Fruit fly (Drosophila melanogaster): ENCODE results near the gene Use1.

DNA sequence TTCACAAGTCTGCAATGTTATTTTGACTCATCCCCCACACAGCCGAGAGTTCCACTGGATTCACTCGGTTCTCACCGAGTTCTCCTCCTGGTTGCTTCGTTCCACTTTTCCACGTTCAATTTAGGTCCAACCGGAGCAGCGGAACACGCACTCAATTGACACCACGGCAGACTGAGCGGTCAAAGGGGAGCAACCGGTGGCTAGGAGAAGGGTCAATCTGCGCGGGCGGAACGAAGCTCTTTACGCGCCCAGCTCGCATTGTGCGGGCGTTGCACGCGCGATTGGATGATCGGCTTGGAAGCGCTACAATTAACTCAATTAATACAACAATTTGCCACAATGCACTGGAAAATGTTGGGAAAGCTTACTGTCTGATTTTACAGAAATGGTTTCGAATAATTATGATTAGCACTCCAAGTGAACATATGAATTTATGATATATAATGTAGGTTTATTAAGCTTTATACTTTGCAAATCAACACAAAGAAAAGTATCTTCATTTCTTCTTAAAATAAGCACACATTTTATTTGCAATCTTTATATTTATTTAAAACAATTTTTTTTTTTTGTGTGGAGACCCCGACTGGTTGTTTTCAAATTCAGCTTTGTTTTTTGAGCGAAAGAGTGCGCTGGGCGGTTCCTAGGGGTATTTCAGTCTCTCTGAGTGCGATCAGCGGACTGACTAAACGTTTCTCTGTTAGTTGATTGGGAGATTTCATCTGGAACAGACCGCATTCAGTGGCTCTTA lies 44.5 kb downstream of the Use1 start, which contains the start of gene CG32032:
- TF ChIP-seq CG8478 (optimal IDR thresholded peaks at IDR 0.05) (no peak), CTCF (optimal IDR thresholded peaks at IDR 0.05) (no peak)
